Worm (Caenorhabditis elegans) whole organism, L4/young adult: ENCODE data around the gene ipp-5.

Experiments
- W03F9.2 ChIP-seq: fragments of 150-350 bp; optimal IDR thresholded peaks from 2 replicates; lab custom pipeline; 2014; ENCODE audit warnings: missing biosample characterization, missing genetic modification characterization
- dao-5 ChIP-seq: sonication (generic microtip); optimal IDR thresholded peaks from 2 replicates; lab custom pipeline; 2016; ENCODE audit warnings: missing genotype, missing genetic modification characterization, moderate library complexity, missing compliant biosample characterization
- him-1 ChIP-seq: sonication (generic microtip); optimal IDR thresholded peaks from 2 replicates; lab custom pipeline; 2016; ENCODE audit warnings: missing genotype, missing genetic modification reagents, missing genetic modification characterization, missing compliant biosample characterization

ce11 chrX:6075209-6075608 lies 43.9 kb downstream of the ipp-5 start, which contains the start of gene lgc-58:
- no peak for TF ChIP-seq him-1
- TF ChIP-seq W03F9.2 (tag; lab: Kevin White, UChicago), result no peak
- TF ChIP-seq dao-5 (tag; lab: Kevin White, UChicago), result no peak
